Worm (Caenorhabditis elegans) whole organism, L3 larva: ENCODE results near the gene ced-2.

Source experiments
- elt-2 ChIP-seq: sonication (generic microtip); optimal IDR thresholded peaks from 2 replicates; lab custom pipeline; 2016; ENCODE audit warnings: missing genetic modification reagents, mild to moderate bottlenecking, missing genetic modification characterization, missing compliant biosample characterization
- fkh-10 ChIP-seq: sonication (generic microtip); optimal IDR thresholded peaks from 2 replicates; lab custom pipeline; 2017; ENCODE audit warnings: missing biosample characterization, missing genetic modification reagents, missing genetic modification characterization
- hmg-11 ChIP-seq: sonication (generic microtip); optimal IDR thresholded peaks from 2 replicates; lab custom pipeline; 2016; ENCODE audit warnings: missing genetic modification characterization, missing compliant biosample characterization
- jun-1 ChIP-seq: fragments of 150-350 bp; optimal IDR thresholded peaks from 2 replicates; lab custom pipeline; 2014; ENCODE audit warnings: missing biosample characterization, missing genetic modification reagents, missing genetic modification characterization
- lin-15B ChIP-seq: fragments of 150-350 bp; optimal IDR thresholded peaks from 2 replicates; lab custom pipeline; 2014; ENCODE audit warnings: missing biosample characterization, missing genetic modification characterization
- lin-39 ChIP-seq: fragments of 150-350 bp; optimal IDR thresholded peaks from 2 replicates; lab custom pipeline; 2018; ENCODE audit warnings: missing biosample characterization, missing genetic modification reagents, missing genetic modification characterization
- mdl-1 ChIP-seq: fragments of 150-350 bp; optimal IDR thresholded peaks from 2 replicates; lab custom pipeline; 2014; ENCODE audit warnings: missing biosample characterization, missing genetic modification characterization
- mml-1 ChIP-seq: fragments of 150-350 bp; sonication (generic microtip); optimal IDR thresholded peaks from 3 replicates; lab custom pipeline; 2014; ENCODE audit warnings: missing biosample characterization, missing genetic modification characterization
- nfya-1 ChIP-seq: sonication (generic microtip); optimal IDR thresholded peaks from 2 replicates; lab custom pipeline; 2017; ENCODE audit warnings: missing genetic modification characterization, mild to moderate bottlenecking, missing compliant biosample characterization, antibody characterized with exemption, moderate library complexity; ENCODE audit not compliant: insufficient read depth
- pha-4 ChIP-seq: fragments of 150-350 bp; optimal IDR thresholded peaks from 2 replicates; lab custom pipeline; 2014; ENCODE audit warnings: missing biosample characterization, missing genetic modification reagents, missing genetic modification characterization
- pqm-1 ChIP-seq: fragments of 150-350 bp; optimal IDR thresholded peaks from 2 replicates; lab custom pipeline; 2017; ENCODE audit warnings: missing biosample characterization, missing genetic modification characterization, inconsistent platforms
- skn-1 ChIP-seq: fragments of 150-350 bp; optimal IDR thresholded peaks from 2 replicates; lab custom pipeline; 2014; ENCODE audit warnings: missing biosample characterization, missing genetic modification characterization
- tbx-2 ChIP-seq: sonication (generic microtip); optimal IDR thresholded peaks from 2 replicates; lab custom pipeline; 2016; ENCODE audit warnings: mild to moderate bottlenecking, missing genetic modification characterization, missing compliant biosample characterization

ced-2 gene

DNA sequence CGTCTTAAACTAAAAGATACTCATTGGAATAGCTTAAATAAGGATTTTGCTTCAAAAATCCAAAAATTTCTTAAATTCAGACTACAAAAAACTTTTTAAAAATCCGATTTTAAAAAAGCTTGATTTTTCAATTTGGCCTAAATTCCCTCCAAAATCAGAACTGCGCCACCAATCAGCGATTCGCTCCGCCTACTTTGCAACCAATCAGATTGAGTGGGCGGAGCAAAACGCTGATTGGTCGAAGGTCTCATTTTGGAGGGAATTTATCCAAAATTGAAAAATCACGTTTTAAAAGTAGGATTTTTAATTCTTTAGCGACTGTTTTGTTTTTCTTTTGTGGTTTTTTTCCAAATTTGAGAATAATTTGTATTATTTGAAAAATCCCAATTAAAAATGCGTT, 52.2 kb downstream of the ced-2 start:
- no peak for TF ChIP-seq tbx-2 (tag; lab: Kevin White, UChicago)
- peak; percentile 96 for TF ChIP-seq nfya-1

DNA sequence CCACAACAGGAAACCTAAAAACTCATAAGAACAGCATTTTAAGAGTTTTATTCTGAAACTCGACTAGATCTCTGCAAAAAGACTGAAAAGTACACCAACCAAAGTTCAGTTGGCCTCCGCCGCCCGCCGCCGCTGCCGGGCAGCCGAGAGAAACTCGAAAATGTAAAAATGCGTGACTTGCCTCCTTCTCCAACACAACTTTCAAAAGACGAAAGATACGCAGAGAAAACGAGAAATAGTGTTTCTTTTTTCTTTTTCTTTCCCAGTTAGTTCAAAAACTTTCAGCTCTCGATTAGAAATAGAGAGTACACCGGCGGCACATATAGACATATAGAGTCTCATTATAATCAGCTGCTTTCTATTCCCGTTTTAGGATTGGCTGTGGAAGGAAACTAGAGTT, 52.7 kb downstream of the ced-2 start:
- peak; percentile 29 for TF ChIP-seq lin-15B (tag; lab: Kevin White, UChicago)
- TF ChIP-seq elt-2, result peak; percentile 41
- peak; percentile 5 for TF ChIP-seq pqm-1 (tag; lab: Kevin White, UChicago)
- TF ChIP-seq nfya-1, result peak; percentile 11
- TF ChIP-seq lin-39, result peak; percentile 55
- peak; percentile 74 for TF ChIP-seq skn-1
- no peak for TF ChIP-seq fkh-10 (GFP tag; lab: Kevin White, UChicago)
- no peak for TF ChIP-seq mml-1 (tag; lab: Kevin White, UChicago)
- TF ChIP-seq hmg-11 (tag; lab: Kevin White, UChicago), result peak; percentile 53
- peak; percentile 62 for TF ChIP-seq pha-4
- peak; percentile 61 for TF ChIP-seq jun-1 (tag; lab: Kevin White, UChicago)
- TF ChIP-seq mdl-1 (tag; lab: Kevin White, UChicago), result no peak
- TF ChIP-seq, all 47 proteins: peak for 9
